Worm (Caenorhabditis elegans) whole organism, late embryonic: ENCODE data around the gene F01D5.10.

Experiments
- C08G9.2 ChIP-seq: sonication (generic microtip); optimal IDR thresholded peaks from 2 replicates; lab custom pipeline; 2016; ENCODE audit warnings: mild to moderate bottlenecking, missing genetic modification characterization, moderate library complexity, missing compliant biosample characterization
- C38D4.7 ChIP-seq: fragments of 200-800 bp; sonication (Bioruptor generic); optimal IDR thresholded peaks from 2 replicates; lab custom pipeline; 2018; ENCODE audit warnings: mild to moderate bottlenecking, missing genetic modification characterization, moderate library complexity, missing compliant biosample characterization
- F13H6.1 ChIP-seq: sonication (generic microtip); optimal IDR thresholded peaks from 2 replicates; lab custom pipeline; 2016; ENCODE audit warnings: missing genetic modification characterization, missing compliant biosample characterization
- K02D7.2 ChIP-seq: sonication (generic microtip); optimal IDR thresholded peaks from 2 replicates; lab custom pipeline; 2017; ENCODE audit warnings: mild to moderate bottlenecking, missing genetic modification characterization, missing compliant biosample characterization
- K09A11.1 ChIP-seq: sonication (generic microtip); optimal IDR thresholded peaks from 2 replicates; lab custom pipeline; 2017; ENCODE audit warnings: antibody characterized with exemption, mild to moderate bottlenecking, missing genetic modification characterization, missing compliant biosample characterization; ENCODE audit not compliant: insufficient read depth
- Y22D7AL.16 ChIP-seq: sonication (generic microtip); optimal IDR thresholded peaks from 2 replicates; lab custom pipeline; 2016; ENCODE audit warnings: missing genetic modification characterization, missing compliant biosample characterization
- ceh-18 ChIP-seq: sonication (generic microtip); optimal IDR thresholded peaks from 2 replicates; lab custom pipeline; 2016; ENCODE audit warnings: missing genetic modification characterization, missing compliant biosample characterization
- ceh-19 ChIP-seq: fragments of 200-800 bp; sonication (Bioruptor generic); optimal IDR thresholded peaks from 2 replicates; lab custom pipeline; 2018; ENCODE audit warnings: mild to moderate bottlenecking, missing genetic modification characterization, missing compliant biosample characterization
- ceh-22 ChIP-seq: sonication (generic microtip); optimal IDR thresholded peaks from 2 replicates; lab custom pipeline; 2017; ENCODE audit warnings: missing biosample characterization, missing genetic modification characterization
- ceh-24 ChIP-seq: sonication (generic microtip); optimal IDR thresholded peaks from 2 replicates; lab custom pipeline; 2016; ENCODE audit warnings: mild to moderate bottlenecking, missing genetic modification characterization, missing compliant biosample characterization
- ceh-31 ChIP-seq: sonication (generic microtip); optimal IDR thresholded peaks from 2 replicates; lab custom pipeline; 2016; ENCODE audit warnings: missing genetic modification characterization, missing compliant biosample characterization
- ceh-34 ChIP-seq: sonication (generic microtip); optimal IDR thresholded peaks from 2 replicates; lab custom pipeline; 2016; ENCODE audit warnings: mild to moderate bottlenecking, missing genetic modification characterization, missing compliant biosample characterization
- ceh-6 ChIP-seq: fragments of 200-800 bp; sonication (Bioruptor generic); optimal IDR thresholded peaks from 2 replicates; lab custom pipeline; 2018; ENCODE audit warnings: mild to moderate bottlenecking, missing genetic modification characterization, missing compliant biosample characterization
- ceh-9 ChIP-seq: sonication (generic microtip); optimal IDR thresholded peaks from 2 replicates; lab custom pipeline; 2016; ENCODE audit warnings: mild to moderate bottlenecking, missing genetic modification characterization, inconsistent platforms, missing compliant biosample characterization
- dve-1 ChIP-seq: sonication (generic microtip); optimal IDR thresholded peaks from 2 replicates; lab custom pipeline; 2017; ENCODE audit warnings: antibody characterized with exemption, mild to moderate bottlenecking, missing genetic modification characterization, missing compliant biosample characterization
- ets-4 ChIP-seq: sonication (generic microtip); optimal IDR thresholded peaks from 2 replicates; lab custom pipeline; 2016; ENCODE audit warnings: missing genetic modification characterization, missing compliant biosample characterization
- eyg-1 ChIP-seq: sonication (generic microtip); optimal IDR thresholded peaks from 2 replicates; lab custom pipeline; 2016; ENCODE audit warnings: missing genotype, missing genetic modification characterization, missing compliant biosample characterization
- fkh-10 ChIP-seq: fragments of 150-350 bp; optimal IDR thresholded peaks from 2 replicates; lab custom pipeline; 2014; ENCODE audit warnings: missing biosample characterization, missing genetic modification reagents, missing genetic modification characterization
- lim-6 ChIP-seq: sonication (generic microtip); optimal IDR thresholded peaks from 2 replicates; lab custom pipeline; 2016; ENCODE audit warnings: missing genetic modification characterization, missing compliant biosample characterization
- lin-11 ChIP-seq: fragments of 200-800 bp; sonication (Bioruptor generic); optimal IDR thresholded peaks from 2 replicates; lab custom pipeline; 2018; ENCODE audit warnings: mild to moderate bottlenecking, missing genetic modification characterization, missing compliant biosample characterization
- nfya-1 ChIP-seq: sonication (generic microtip); optimal IDR thresholded peaks from 2 replicates; lab custom pipeline; 2017; ENCODE audit warnings: missing genetic modification characterization, mild to moderate bottlenecking, missing compliant biosample characterization, antibody characterized with exemption, moderate library complexity
- nhr-232 ChIP-seq: sonication (generic microtip); optimal IDR thresholded peaks from 2 replicates; lab custom pipeline; 2016; ENCODE audit warnings: missing genetic modification characterization, missing compliant biosample characterization
- npax-4 ChIP-seq: sonication (generic microtip); optimal IDR thresholded peaks from 2 replicates; lab custom pipeline; 2016; ENCODE audit warnings: missing genetic modification characterization, missing compliant biosample characterization
- pag-3 ChIP-seq: sonication (generic microtip); optimal IDR thresholded peaks from 2 replicates; lab custom pipeline; 2016; ENCODE audit warnings: missing compliant biosample characterization, missing genetic modification characterization, borderline replicate concordance
- pax-1 ChIP-seq: fragments of 150-350 bp; optimal IDR thresholded peaks from 2 replicates; lab custom pipeline; 2014; ENCODE audit warnings: missing biosample characterization, missing genetic modification characterization
- pha-4 ChIP-seq: fragments of 150-350 bp; optimal IDR thresholded peaks from 2 replicates; lab custom pipeline; 2018; ENCODE audit warnings: missing biosample characterization, missing genetic modification reagents, missing genetic modification characterization
- pros-1 ChIP-seq: fragments of 150-350 bp; optimal IDR thresholded peaks from 2 replicates; lab custom pipeline; 2014; ENCODE audit warnings: missing biosample characterization, missing genetic modification reagents, missing genetic modification characterization
- rnt-1 ChIP-seq: sonication (generic microtip); optimal IDR thresholded peaks from 2 replicates; lab custom pipeline; 2016; ENCODE audit warnings: missing genetic modification characterization, missing compliant biosample characterization
- sox-2 ChIP-seq: fragments of 200-800 bp; sonication (Bioruptor generic); IDR thresholded peaks from 2 replicates; pipeline ENCODE4 v1.3.6; 2022; ENCODE audit warnings: missing genetic modification reagents, missing genetic modification characterization, missing compliant biosample characterization
- sox-4 ChIP-seq: sonication (generic microtip); optimal IDR thresholded peaks from 2 replicates; lab custom pipeline; 2017; ENCODE audit warnings: mild to moderate bottlenecking, missing genetic modification characterization, inconsistent platforms, missing compliant biosample characterization
- syd-9 ChIP-seq: sonication (generic microtip); optimal IDR thresholded peaks from 2 replicates; lab custom pipeline; 2016; ENCODE audit warnings: mild to moderate bottlenecking, missing genetic modification characterization, moderate library complexity, missing compliant biosample characterization
- tbx-2 ChIP-seq: sonication (generic microtip); optimal IDR thresholded peaks from 2 replicates; lab custom pipeline; 2016; ENCODE audit warnings: missing genetic modification characterization, missing compliant biosample characterization
- unc-3 ChIP-seq, 2 experiments: fragments of 200-800 bp in 1 of 2; sonication (Bioruptor generic) in 1 of 2; sonication (generic microtip) in 1 of 2; conservative IDR thresholded peaks in 1 of 2; optimal IDR thresholded peaks in 1 of 2; 2 replicates each; pipeline versions ENCODE4 v1.3.6 to Lab custom; 2016 to 2022; ENCODE audit warnings: missing compliant biosample characterization in 2 of 2, missing genetic modification characterization in 2 of 2, missing genetic modification reagents in 1 of 2
- zip-5 ChIP-seq: sonication (generic microtip); optimal IDR thresholded peaks from 2 replicates; lab custom pipeline; 2016; ENCODE audit warnings: missing genetic modification characterization, missing compliant biosample characterization
- ztf-16 ChIP-seq: sonication (generic microtip); optimal IDR thresholded peaks from 2 replicates; lab custom pipeline; 2017; ENCODE audit warnings: missing genetic modification characterization, missing compliant biosample characterization

F01D5.10 gene

DNA sequence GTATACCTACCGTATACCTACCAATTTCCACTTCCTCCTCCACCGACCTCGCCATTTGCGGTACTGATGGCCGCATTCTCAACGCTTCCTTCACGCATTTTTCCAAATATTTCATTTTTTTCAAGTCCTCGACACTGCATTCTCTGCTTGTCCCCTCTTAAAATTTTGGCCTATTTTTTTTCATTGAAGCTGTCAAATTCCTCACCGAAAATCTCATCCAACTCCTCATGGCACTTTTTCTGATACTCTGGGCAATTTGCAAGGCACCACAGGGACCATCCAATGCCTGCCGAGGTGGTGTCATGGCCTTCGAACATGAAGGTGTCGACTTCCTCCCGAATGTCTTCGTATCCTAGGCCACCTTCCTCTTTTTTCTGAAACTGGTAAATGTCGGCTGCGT, 6.5 kb downstream of the F01D5.10 start:
- TF ChIP-seq unc-3 (GFP tag; conservative IDR thresholded peaks at IDR 0.05; lab: Robert Waterston, UW): no peak
- TF ChIP-seq unc-3 (tag; optimal IDR thresholded peaks at IDR 0.05; lab: Kevin White, UChicago): no peak
- TF ChIP-seq pax-1 (tag; lab: Kevin White, UChicago): no peak
- TF ChIP-seq K09A11.1 (tag; lab: Kevin White, UChicago): no peak
- TF ChIP-seq pag-3: no peak
- no peak for TF ChIP-seq rnt-1 (tag; lab: Kevin White, UChicago)
- TF ChIP-seq ceh-19 (GFP tag; lab: Kevin White, UChicago): no peak
- TF ChIP-seq dve-1 (tag; lab: Kevin White, UChicago): no peak
- TF ChIP-seq F13H6.1 (tag; lab: Kevin White, UChicago): no peak
- no peak for TF ChIP-seq pros-1 (tag; lab: Kevin White, UChicago)
- TF ChIP-seq ceh-9 (tag; lab: Kevin White, UChicago): no peak
- no peak for TF ChIP-seq ceh-6 (GFP tag; lab: Kevin White, UChicago)
- TF ChIP-seq nhr-232 (tag; lab: Kevin White, UChicago): no peak
- TF ChIP-seq ets-4: no peak
- no peak for TF ChIP-seq C38D4.7 (GFP tag; lab: Kevin White, UChicago)
- TF ChIP-seq K02D7.2 (tag; lab: Kevin White, UChicago): no peak
- no peak for TF ChIP-seq ceh-18 (tag; lab: Kevin White, UChicago)
- no peak for TF ChIP-seq tbx-2 (tag; lab: Kevin White, UChicago)
- no peak for TF ChIP-seq syd-9 (tag; lab: Kevin White, UChicago)
- TF ChIP-seq, all 69 proteins: peak for 0

DNA sequence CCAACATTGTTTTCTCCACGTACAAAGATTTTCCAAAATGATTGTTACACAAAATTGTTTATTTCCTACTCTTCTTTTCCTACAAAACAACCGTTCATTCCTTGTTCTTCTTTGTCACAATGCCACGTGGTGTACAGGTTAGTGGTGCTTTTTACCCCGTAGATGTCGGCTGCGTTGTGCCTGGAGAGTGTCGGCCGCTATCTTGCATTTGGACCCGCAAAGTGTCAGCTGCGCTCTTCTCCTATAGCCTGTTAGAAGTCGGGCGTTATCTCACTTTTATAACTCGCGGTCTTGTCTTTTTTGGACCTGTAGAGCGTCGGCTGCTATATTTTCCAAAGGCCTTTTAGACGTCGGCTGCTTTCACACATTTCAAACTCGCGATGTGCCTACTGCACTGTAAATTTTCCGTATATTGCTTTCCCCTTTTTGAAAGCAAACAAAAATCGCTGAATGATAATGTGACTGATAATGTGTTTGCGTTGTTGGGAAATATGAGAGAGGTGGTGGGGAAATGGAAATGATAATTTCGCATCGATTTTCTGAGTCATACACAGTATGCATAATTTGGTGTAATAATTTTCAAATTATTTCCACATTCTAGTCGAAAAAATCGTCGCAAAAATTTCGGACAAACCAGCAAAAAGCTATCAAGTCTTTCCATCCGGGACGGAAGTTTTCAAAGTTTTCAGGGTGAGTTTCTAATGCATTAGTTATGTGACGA, 10.3 kb downstream of the F01D5.10 start, which contains the start of gene F01D5.8:
TSS of gene F01D5.8 (plus strand) at position 51 of the 721 bp plus-strand sequence.
- no peak for TF ChIP-seq ceh-9 (tag; lab: Kevin White, UChicago)
- no peak for TF ChIP-seq Y22D7AL.16 (tag; lab: Kevin White, UChicago)
- no peak for TF ChIP-seq lin-11 (tag; lab: Kevin White, UChicago)
- no peak for TF ChIP-seq ets-4

DNA sequence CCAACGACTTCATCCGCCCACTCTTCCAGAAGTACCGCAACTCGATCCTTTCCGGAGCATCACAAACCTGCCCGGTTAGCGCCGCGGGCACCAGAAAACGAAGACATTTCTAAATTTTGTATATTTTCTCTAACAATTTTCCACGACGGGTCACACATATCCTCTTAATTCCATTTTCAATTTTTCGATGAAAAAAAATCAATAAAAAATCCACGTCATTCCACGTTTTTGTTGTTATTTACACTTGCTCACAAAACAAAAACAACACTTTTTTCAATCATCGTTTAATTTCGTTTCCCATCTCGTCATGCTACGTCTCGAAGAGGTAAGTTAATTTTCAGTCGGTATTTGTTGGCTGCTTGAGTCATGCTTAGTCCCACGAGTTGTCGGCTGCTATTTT, 12.8 kb downstream of the F01D5.10 start, which contains the start of gene F01D5.7:
TSS of gene F01D5.7 (plus strand) at position 301 of the 400 bp plus-strand sequence.
- no peak for TF ChIP-seq syd-9 (tag; lab: Kevin White, UChicago)
- TF ChIP-seq ceh-22 (tag; lab: Kevin White, UChicago): no peak

DNA sequence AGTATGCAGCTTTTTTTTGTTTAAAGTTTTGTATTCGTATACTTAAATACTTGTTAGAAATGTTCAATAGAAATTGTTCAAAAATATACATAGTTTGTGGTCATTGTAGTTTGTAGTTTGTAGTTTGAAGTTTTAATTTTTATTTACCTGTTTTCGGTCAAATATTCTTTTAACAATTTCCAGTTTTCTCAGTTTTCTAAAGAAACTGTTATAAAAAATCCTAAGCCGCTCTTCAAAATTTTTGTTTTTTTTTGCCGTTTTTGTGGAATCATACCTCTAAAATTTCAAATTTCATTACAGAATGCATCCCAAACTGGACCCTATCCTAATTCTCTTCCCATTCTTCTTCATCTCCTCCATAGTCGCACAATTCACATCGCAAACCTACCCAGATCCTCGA, 14.9 kb downstream of the F01D5.10 start, which contains the start of gene F01D5.6:
TSS of gene F01D5.6 (plus strand) at position 301 of the 400 bp plus-strand sequence.
- no peak for TF ChIP-seq sox-2 (GFP tag; lab: Robert Waterston, UW)
- TF ChIP-seq pha-4 (tag; lab: Kevin White, UChicago): no peak
- no peak for TF ChIP-seq K02D7.2 (tag; lab: Kevin White, UChicago)
- TF ChIP-seq ceh-19 (GFP tag; lab: Kevin White, UChicago): no peak
- no peak for TF ChIP-seq sox-4 (tag; lab: Kevin White, UChicago)
- TF ChIP-seq ceh-24: no peak
- no peak for TF ChIP-seq zip-5 (tag; lab: Kevin White, UChicago)
- no peak for TF ChIP-seq dve-1 (tag; lab: Kevin White, UChicago)
- no peak for TF ChIP-seq pag-3
- TF ChIP-seq npax-4 (tag; lab: Kevin White, UChicago): no peak
- TF ChIP-seq ztf-16 (tag; lab: Kevin White, UChicago): no peak
- TF ChIP-seq fkh-10: no peak
- no peak for TF ChIP-seq ceh-31 (tag; lab: Kevin White, UChicago)
- no peak for TF ChIP-seq ceh-34 (tag; lab: Kevin White, UChicago)
- no peak for TF ChIP-seq lim-6 (tag; lab: Kevin White, UChicago)
- TF ChIP-seq nfya-1 (tag; lab: Kevin White, UChicago): no peak
- TF ChIP-seq C08G9.2 (tag; lab: Kevin White, UChicago): no peak
- no peak for TF ChIP-seq eyg-1
